Worm (Caenorhabditis elegans) whole organism, L3 larva: Measurements from ENCODE around the gene cul-5.

Experiments used
- ama-1 ChIP-seq: fragments of 150-350 bp; optimal IDR thresholded peaks from 2 replicates; lab custom pipeline; 2018
- fkh-10 ChIP-seq: sonication (generic microtip); optimal IDR thresholded peaks from 2 replicates; lab custom pipeline; 2017; ENCODE audit warnings: missing biosample characterization, missing genetic modification reagents, missing genetic modification characterization
- jun-1 ChIP-seq: fragments of 150-350 bp; optimal IDR thresholded peaks from 2 replicates; lab custom pipeline; 2014; ENCODE audit warnings: missing biosample characterization, missing genetic modification reagents, missing genetic modification characterization
- lin-39 ChIP-seq: fragments of 150-350 bp; optimal IDR thresholded peaks from 2 replicates; lab custom pipeline; 2018; ENCODE audit warnings: missing biosample characterization, missing genetic modification reagents, missing genetic modification characterization
- nhr-11 ChIP-seq: fragments of 150-350 bp; optimal IDR thresholded peaks from 2 replicates; lab custom pipeline; 2014; ENCODE audit warnings: missing biosample characterization, missing genetic modification characterization
- nhr-12 ChIP-seq: fragments of 150-350 bp; optimal IDR thresholded peaks from 2 replicates; lab custom pipeline; 2014; ENCODE audit warnings: missing biosample characterization, missing genetic modification characterization
- nhr-237 ChIP-seq: fragments of 150-350 bp; optimal IDR thresholded peaks from 2 replicates; lab custom pipeline; 2014; ENCODE audit warnings: missing biosample characterization, missing genetic modification characterization
- nhr-28 ChIP-seq: fragments of 150-350 bp; optimal IDR thresholded peaks from 2 replicates; lab custom pipeline; 2014; ENCODE audit warnings: missing biosample characterization, missing genetic modification characterization
- pha-4 ChIP-seq: fragments of 150-350 bp; optimal IDR thresholded peaks from 2 replicates; lab custom pipeline; 2014; ENCODE audit warnings: missing biosample characterization, missing genetic modification reagents, missing genetic modification characterization
- unc-62 ChIP-seq: fragments of 150-350 bp; sonication (generic microtip); optimal IDR thresholded peaks from 4 replicates; lab custom pipeline; 2014; ENCODE audit warnings: missing biosample characterization, missing genetic modification reagents, missing genetic modification characterization

ce11 chrV:10130195-10130594 lies 49.1 kb upstream of the cul-5 start, which contains the start of gene aos-1:
- no peak for TF ChIP-seq jun-1 (tag; lab: Kevin White, UChicago)
- TF ChIP-seq nhr-237 (tag; lab: Kevin White, UChicago), result no peak
- no peak for TF ChIP-seq nhr-12 (tag; lab: Kevin White, UChicago)
- TF ChIP-seq nhr-28 (tag; lab: Kevin White, UChicago), result no peak
- TF ChIP-seq fkh-10 (GFP tag; lab: Kevin White, UChicago), result no peak
- no peak for TF ChIP-seq pha-4
- TF ChIP-seq ama-1 (lab: Kevin White, UChicago), result no peak
- no peak for TF ChIP-seq unc-62
- no peak for TF ChIP-seq lin-39
- TF ChIP-seq nhr-11, result no peak
